Fruit fly (Drosophila melanogaster): ENCODE results near the gene CG6793.
A peak's percentile ranks its signal among the peaks of the same experiment; 100 is the strongest.

CG6793 gene

DNA sequence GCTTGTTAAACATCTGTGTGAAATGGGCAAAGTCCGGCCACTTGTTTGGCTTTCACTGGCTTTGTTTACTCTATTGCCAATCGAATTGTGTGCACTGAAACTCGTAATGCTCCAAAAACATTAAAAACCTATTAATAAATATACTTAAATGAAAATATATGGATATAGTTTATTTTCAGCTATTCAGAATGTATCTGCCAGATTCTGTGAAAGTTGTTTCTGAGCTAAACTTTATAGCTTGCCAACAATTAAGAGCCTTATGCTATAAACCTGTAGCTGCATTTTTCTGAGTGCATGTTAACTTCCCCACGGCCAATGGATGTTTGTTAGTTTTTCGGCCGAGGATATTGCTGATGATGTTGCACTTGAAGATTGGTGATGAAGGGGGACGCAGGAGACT, 17.9 kb downstream of the CG6793 start (continued):
- TF ChIP-seq dmrt11E (tag; optimal IDR thresholded peaks at IDR 0.05): peak; percentile 15
- TF ChIP-seq Sry-δ (GFP tag; optimal IDR thresholded peaks at IDR 0.05): no peak
- TF ChIP-seq CG13775 (GFP tag; optimal IDR thresholded peaks at IDR 0.05): no peak
- TF ChIP-seq nerfin-1 (tag; optimal IDR thresholded peaks at IDR 0.05): no peak
- no peak for TF ChIP-seq CG10274 (GFP tag; optimal IDR thresholded peaks at IDR 0.05)
- TF ChIP-seq CG42726 (GFP tag; IDR thresholded peaks at IDR 0.05; ENCODE audit: partially characterized antibody): no peak
- TF ChIP-seq tgo (GFP tag; IDR thresholded peaks at IDR 0.05): no peak
- peak; percentile 1 for TF ChIP-seq zf30C (GFP tag; optimal IDR thresholded peaks at IDR 0.05)
- no peak for TF ChIP-seq CG1024 (GFP tag; IDR thresholded peaks at IDR 0.05)
- peak; percentile 86 for TF ChIP-seq Ets65A (GFP tag)
- no peak for TF ChIP-seq Hsf (GFP tag; optimal IDR thresholded peaks at IDR 0.05)
- no peak for TF ChIP-seq CG1602 (GFP tag; optimal IDR thresholded peaks at IDR 0.05)
- no peak for TF ChIP-seq Aef1 (GFP tag; IDR thresholded peaks at IDR 0.05)
- TF ChIP-seq CG17359 (tag; optimal IDR thresholded peaks at IDR 0.05): peak; percentile 1
- no peak for TF ChIP-seq Dref (GFP tag; IDR thresholded peaks at IDR 0.05)
- TF ChIP-seq zfh1 (GFP tag; IDR thresholded peaks at IDR 0.05): 0 out of 3 replicates have a peak, but pooled peaks have one; percentile 21
- no peak for TF ChIP-seq CG14014 (GFP tag; IDR thresholded peaks at IDR 0.05)
- TF ChIP-seq stwl (tag; optimal IDR thresholded peaks at IDR 0.05): no peak
- TF ChIP-seq gem (tag; optimal IDR thresholded peaks at IDR 0.05): peak; percentile 39
- TF ChIP-seq Lpt (GFP tag; optimal IDR thresholded peaks at IDR 0.05): no peak
- no peak for TF ChIP-seq dati (GFP tag; IDR thresholded peaks at IDR 0.05)
- TF ChIP-seq row (GFP tag; IDR thresholded peaks at IDR 0.05): 0 out of 3 replicates have a peak, but pooled peaks have one; percentile 14
- no peak for TF ChIP-seq jing (GFP tag; optimal IDR thresholded peaks at IDR 0.05)
- TF ChIP-seq Blimp-1 (GFP tag; optimal IDR thresholded peaks at IDR 0.05): peak; percentile 31
- TF ChIP-seq CG8388 (GFP tag; optimal IDR thresholded peaks at IDR 0.05): no peak
- peak; percentile 21 for TF ChIP-seq CG10979 (tag; optimal IDR thresholded peaks at IDR 0.05)
- TF ChIP-seq CG7271 (tag; optimal IDR thresholded peaks at IDR 0.05): no peak
- TF ChIP-seq CG30403 (GFP tag; optimal IDR thresholded peaks at IDR 0.05): no peak
- TF ChIP-seq Fer1 (GFP tag; optimal IDR thresholded peaks at IDR 0.05): no peak
- no peak for TF ChIP-seq hbn (GFP tag; IDR thresholded peaks at IDR 0.05; ENCODE audit: partially characterized antibody)
- peak; percentile 44 for TF ChIP-seq Sox102F (GFP tag; optimal IDR thresholded peaks at IDR 0.05)
- no peak for TF ChIP-seq CG18476 (GFP tag; optimal IDR thresholded peaks at IDR 0.05)
- TF ChIP-seq CG14710 (tag; optimal IDR thresholded peaks at IDR 0.05): peak; percentile 19
- TF ChIP-seq CG15696 (tag; optimal IDR thresholded peaks at IDR 0.05): peak; percentile 15
- TF ChIP-seq CG3726 (GFP tag; IDR thresholded peaks at IDR 0.05): no peak
- peak; percentile 3 for TF ChIP-seq ATbp (GFP tag; optimal IDR thresholded peaks at IDR 0.05)
- TF ChIP-seq CG11696 (GFP tag; IDR thresholded peaks at IDR 0.05): no peak

DNA sequence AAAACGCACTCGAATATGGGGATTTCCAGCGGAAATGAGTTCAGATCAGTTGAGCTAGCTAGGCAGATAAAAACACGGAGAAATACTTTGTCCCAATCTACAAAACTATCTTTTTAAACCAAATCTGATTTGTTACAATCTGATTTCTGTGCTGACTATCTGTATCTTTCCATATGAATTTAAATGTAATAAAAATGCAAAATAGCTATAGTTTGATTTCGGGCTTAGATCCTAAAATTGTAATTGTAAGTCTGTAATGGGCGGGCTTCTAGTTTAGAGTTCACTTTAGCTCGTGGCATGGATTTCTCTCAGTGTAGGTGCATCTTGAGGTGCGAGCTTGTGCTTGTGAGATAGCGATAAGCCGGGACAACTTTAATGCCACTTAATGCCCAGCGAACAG, 20.0 kb downstream of the CG6793 start:
- TF ChIP-seq CG17328 (GFP tag; IDR thresholded peaks at IDR 0.05): peak; percentile 26; the same call in 1 of the 2 replicates
- no peak for TF ChIP-seq CTCF (GFP tag; optimal IDR thresholded peaks at IDR 0.05)
- TF ChIP-seq fd96Cb (tag; optimal IDR thresholded peaks at IDR 0.05): peak; percentile 35
- TF ChIP-seq CG6689 (GFP tag; IDR thresholded peaks at IDR 0.05): 0 out of 2 replicates have a peak, but pooled peaks have one; percentile 5
- no peak for TF ChIP-seq exex (tag; optimal IDR thresholded peaks at IDR 0.05)
- TF ChIP-seq CG10979 (tag; optimal IDR thresholded peaks at IDR 0.05): peak; percentile 60
- no peak for TF ChIP-seq Tbp (GFP tag; optimal IDR thresholded peaks at IDR 0.05)
- TF ChIP-seq Ets65A (GFP tag): peak; percentile 79
- no peak for TF ChIP-seq zen2 (GFP tag; IDR thresholded peaks at IDR 0.05; ENCODE audit: partially characterized antibody)
- 0 out of 2 replicates have a peak, but pooled peaks have one; percentile 9 for TF ChIP-seq dati (GFP tag; IDR thresholded peaks at IDR 0.05)
- TF ChIP-seq gem (tag; optimal IDR thresholded peaks at IDR 0.05): peak; percentile 50
- TF ChIP-seq CG6854 (GFP tag; optimal IDR thresholded peaks at IDR 0.05): no peak
- 0 out of 3 replicates have a peak, but pooled peaks have one; percentile 7 for TF ChIP-seq ci (GFP tag; IDR thresholded peaks at IDR 0.05)
- TF ChIP-seq Oaz (GFP tag; IDR thresholded peaks at IDR 0.05): no peak
- TF ChIP-seq CG14050 (GFP tag; IDR thresholded peaks at IDR 0.05): no peak
- peak; percentile 9 for TF ChIP-seq CG12391 (tag; optimal IDR thresholded peaks at IDR 0.05)
- TF ChIP-seq tio (GFP tag; optimal IDR thresholded peaks at IDR 0.05): peak; percentile 21
- TF ChIP-seq zf30C (GFP tag; optimal IDR thresholded peaks at IDR 0.05): peak; percentile 55
- peak; percentile 34 for TF ChIP-seq sens (GFP tag)
- TF ChIP-seq Chrac-16 (GFP tag; optimal IDR thresholded peaks at IDR 0.05): peak; percentile 5
- TF ChIP-seq CG14710 (tag; optimal IDR thresholded peaks at IDR 0.05): peak; percentile 41
